Fruit fly (Drosophila melanogaster) whole organism, prepupa: Measurements from ENCODE around the gene lmgB.

ENCODE experiments used
- CG10669 ChIP-seq: fragments of 200-800 bp; sonication (Bioruptor generic); optimal IDR thresholded peaks from 3 replicates; lab custom pipeline; 2018; ENCODE audit warnings: missing biosample characterization, mild to moderate bottlenecking, missing genetic modification characterization, moderate library complexity
- CG11762 ChIP-seq: fragments of 200-800 bp; sonication (Bioruptor generic); optimal IDR thresholded peaks from 3 replicates; lab custom pipeline; 2016; ENCODE audit warnings: missing biosample characterization, missing genetic modification characterization; ENCODE audit not compliant: insufficient read depth
- CG11902 ChIP-seq: fragments of 200-800 bp; sonication (Bioruptor generic); optimal IDR thresholded peaks from 3 replicates; lab custom pipeline; 2016; ENCODE audit warnings: missing biosample characterization, missing genetic modification characterization
- CG15336 ChIP-seq: fragments of 200-800 bp; sonication (Bioruptor generic); IDR thresholded peaks from 2 replicates; pipeline ENCODE4 v1.3.6; 2022; ENCODE audit warnings: missing biosample characterization, missing genetic modification characterization
- CG1621 ChIP-seq: fragments of 200-800 bp; sonication (Bioruptor generic); optimal IDR thresholded peaks from 3 replicates; lab custom pipeline; 2018; ENCODE audit warnings: missing biosample characterization, mild to moderate bottlenecking, missing genetic modification characterization
- CG31627 ChIP-seq: fragments of 200-800 bp; sonication (Bioruptor generic); optimal IDR thresholded peaks from 3 replicates; lab custom pipeline; 2016; ENCODE audit warnings: missing biosample characterization, missing genetic modification characterization
- CG32006 ChIP-seq: fragments of 200-800 bp; sonication (Bioruptor generic); optimal IDR thresholded peaks from 3 replicates; lab custom pipeline; 2017; ENCODE audit warnings: missing biosample characterization, mild to moderate bottlenecking, missing genetic modification characterization
- CG34406 ChIP-seq: fragments of 200-800 bp; sonication (Bioruptor generic); optimal IDR thresholded peaks from 3 replicates; lab custom pipeline; 2016; ENCODE audit warnings: missing biosample characterization, missing genetic modification characterization
- CG3919 ChIP-seq: fragments of 200-800 bp; sonication (Bioruptor generic); optimal IDR thresholded peaks from 3 replicates; lab custom pipeline; 2016; ENCODE audit warnings: missing biosample characterization, missing genetic modification characterization
- CG4318 ChIP-seq: fragments of 200-800 bp; sonication (Bioruptor generic); optimal IDR thresholded peaks from 3 replicates; lab custom pipeline; 2017; ENCODE audit warnings: missing biosample characterization, mild to moderate bottlenecking, missing genetic modification characterization
- CG6163 ChIP-seq: fragments of 200-800 bp; sonication (Bioruptor generic); IDR thresholded peaks from 3 replicates; pipeline ENCODE4 v1.3.6; 2022; ENCODE audit warnings: missing biosample characterization, missing genetic modification characterization
- CG6276 ChIP-seq: fragments of 200-800 bp; sonication (Bioruptor generic); optimal IDR thresholded peaks from 2 replicates; lab custom pipeline; 2017; ENCODE audit warnings: missing biosample characterization, mild to moderate bottlenecking, missing genetic modification characterization
- CG6792 ChIP-seq: fragments of 200-800 bp; sonication (Bioruptor generic); optimal IDR thresholded peaks from 3 replicates; lab custom pipeline; 2016; ENCODE audit warnings: missing biosample characterization, missing genetic modification characterization
- CG6808 ChIP-seq: fragments of 200-800 bp; sonication (Bioruptor generic); optimal IDR thresholded peaks from 3 replicates; lab custom pipeline; 2017; ENCODE audit warnings: missing biosample characterization, missing genetic modification characterization, mild to moderate bottlenecking, moderate library complexity, missing genetic modification reagents
- CG6854 ChIP-seq: fragments of 200-800 bp; sonication (Bioruptor generic); optimal IDR thresholded peaks from 2 replicates; lab custom pipeline; 2017; ENCODE audit warnings: missing biosample characterization, mild to moderate bottlenecking, missing genetic modification characterization
- CG8119 ChIP-seq: fragments of 200-800 bp; sonication (Bioruptor generic); IDR thresholded peaks from 3 replicates; pipeline ENCODE4 v1.3.6; 2022; ENCODE audit warnings: missing biosample characterization, missing genetic modification characterization
- CG8632 ChIP-seq: fragments of 200-800 bp; sonication (Bioruptor generic); optimal IDR thresholded peaks from 3 replicates; lab custom pipeline; 2016; ENCODE audit warnings: missing biosample characterization, missing genetic modification characterization
- CG9139 ChIP-seq: fragments of 200-800 bp; sonication (Bioruptor generic); optimal IDR thresholded peaks from 3 replicates; lab custom pipeline; 2017; ENCODE audit warnings: missing biosample characterization, mild to moderate bottlenecking, missing genetic modification characterization
- Eip75B ChIP-seq: fragments of 200-800 bp; sonication (Bioruptor generic); optimal IDR thresholded peaks from 3 replicates; lab custom pipeline; 2016; ENCODE audit warnings: missing biosample characterization, missing genetic modification characterization
- Eip78C ChIP-seq: fragments of 200-800 bp; sonication (Bioruptor generic); peaks from one replicate; lab custom pipeline; 2016; ENCODE audit warnings: missing biosample characterization, missing genetic modification characterization
- Eip93F ChIP-seq: fragments of 200-800 bp; sonication (Bioruptor generic); optimal IDR thresholded peaks from 2 replicates; lab custom pipeline; 2016; ENCODE audit warnings: missing biosample characterization, mild to moderate bottlenecking, missing genetic modification characterization
- Gug ChIP-seq: fragments of 200-800 bp; sonication (Bioruptor generic); IDR thresholded peaks from 2 replicates; pipeline ENCODE4 v1.3.6; 2022; ENCODE audit warnings: missing biosample characterization, missing genetic modification characterization
- Hr38 ChIP-seq: sonication (Bioruptor generic); optimal IDR thresholded peaks from 2 replicates; lab custom pipeline; 2016; ENCODE audit warnings: missing biosample characterization, missing genetic modification characterization
- Hr4 ChIP-seq: fragments of 200-800 bp; sonication (Bioruptor generic); optimal IDR thresholded peaks from 3 replicates; lab custom pipeline; 2016; ENCODE audit warnings: missing biosample characterization, missing genetic modification characterization
- Lpt ChIP-seq: fragments of 200-800 bp; sonication (Bioruptor generic); optimal IDR thresholded peaks from 3 replicates; lab custom pipeline; 2016; ENCODE audit warnings: missing biosample characterization, missing genetic modification characterization
- Met ChIP-seq: fragments of 200-800 bp; sonication (Bioruptor generic); optimal IDR thresholded peaks from 3 replicates; lab custom pipeline; 2016; ENCODE audit warnings: missing biosample characterization, missing genetic modification characterization
- OdsH ChIP-seq: fragments of 200-800 bp; sonication (Bioruptor generic); optimal IDR thresholded peaks from 3 replicates; lab custom pipeline; 2016; ENCODE audit warnings: missing biosample characterization, missing genetic modification characterization
- Sox102F ChIP-seq: fragments of 200-800 bp; sonication (Bioruptor generic); optimal IDR thresholded peaks from 2 replicates; lab custom pipeline; 2016; ENCODE audit warnings: missing biosample characterization, mild to moderate bottlenecking, missing genetic modification characterization
- Sox14 ChIP-seq: fragments of 200-800 bp; sonication (Bioruptor generic); optimal IDR thresholded peaks from 3 replicates; lab custom pipeline; 2016; ENCODE audit warnings: missing biosample characterization, missing genetic modification characterization
- Sox15 ChIP-seq: fragments of 200-800 bp; sonication (Bioruptor generic); optimal IDR thresholded peaks from 3 replicates; lab custom pipeline; 2016; ENCODE audit warnings: missing biosample characterization, missing genetic modification characterization
- achi ChIP-seq: fragments of 200-800 bp; sonication (Bioruptor generic); optimal IDR thresholded peaks from 3 replicates; lab custom pipeline; 2016; ENCODE audit warnings: missing biosample characterization, missing genetic modification characterization
- cyc ChIP-seq: fragments of 200-800 bp; sonication (Bioruptor generic); optimal IDR thresholded peaks from 3 replicates; lab custom pipeline; 2016; ENCODE audit warnings: missing biosample characterization, missing genetic modification characterization
- dac ChIP-seq: fragments of 200-800 bp; sonication (Bioruptor generic); optimal IDR thresholded peaks from 2 replicates; lab custom pipeline; 2017; ENCODE audit warnings: missing biosample characterization, mild to moderate bottlenecking, missing genetic modification characterization
- dsx ChIP-seq: fragments of 200-800 bp; optimal IDR thresholded peaks from 3 replicates; lab custom pipeline; 2019; ENCODE audit warnings: missing biosample characterization, mild to moderate bottlenecking, missing genetic modification characterization, moderate library complexity; ENCODE audit not compliant: poor library complexity, severe bottlenecking
- esn ChIP-seq: fragments of 200-800 bp; sonication (Bioruptor generic); optimal IDR thresholded peaks from 2 replicates; lab custom pipeline; 2016; ENCODE audit warnings: missing biosample characterization, mild to moderate bottlenecking, missing genetic modification characterization, moderate library complexity
- fd59A ChIP-seq: fragments of 200-800 bp; sonication (Bioruptor generic); optimal IDR thresholded peaks from 2 replicates; lab custom pipeline; 2017; ENCODE audit warnings: missing biosample characterization, mild to moderate bottlenecking, missing genetic modification characterization, missing genetic modification reagents
- fd85E ChIP-seq: fragments of 200-800 bp; sonication (Bioruptor generic); optimal IDR thresholded peaks from 3 replicates; lab custom pipeline; 2016; ENCODE audit warnings: missing biosample characterization, missing genetic modification characterization
- fkh ChIP-seq: fragments of 200-800 bp; sonication (Bioruptor generic); optimal IDR thresholded peaks from 3 replicates; lab custom pipeline; 2017; ENCODE audit warnings: missing biosample characterization, mild to moderate bottlenecking, missing genetic modification characterization, moderate library complexity
- lz ChIP-seq: fragments of 200-800 bp; sonication (Bioruptor generic); optimal IDR thresholded peaks from 3 replicates; lab custom pipeline; 2016; ENCODE audit warnings: missing biosample characterization, missing genetic modification characterization
- net ChIP-seq: fragments of 200-800 bp; sonication (Bioruptor generic); optimal IDR thresholded peaks from 3 replicates; lab custom pipeline; 2016; ENCODE audit warnings: missing biosample characterization, missing genetic modification characterization
- salr ChIP-seq, 2 experiments: fragments of 200-800 bp; sonication (Bioruptor generic); optimal IDR thresholded peaks; 3 replicates each; lab custom pipeline; 2016 to 2018; ENCODE audit warnings: missing biosample characterization in 2 of 2, missing genetic modification characterization in 2 of 2, mild to moderate bottlenecking in 1 of 2
- spab ChIP-seq: fragments of 200-800 bp; sonication (Bioruptor generic); optimal IDR thresholded peaks from 2 replicates; lab custom pipeline; 2017; ENCODE audit warnings: missing biosample characterization, mild to moderate bottlenecking, missing genetic modification characterization, missing genetic modification reagents
- ss ChIP-seq, 2 experiments: fragments of 200-800 bp; sonication (Bioruptor generic); optimal IDR thresholded peaks; 2 replicates in 1 of 2; 3 replicates in 1 of 2; lab custom pipeline; 2017 to 2018; ENCODE audit warnings: mild to moderate bottlenecking in 2 of 2, missing biosample characterization in 2 of 2, missing genetic modification characterization in 2 of 2, moderate library complexity in 1 of 2

Gene lmgB

dm6 chr2L:8543102-8543501 is 14.7 kb upstream of the lmgB start:
- TF ChIP-seq CG15336 (GFP tag; lab: Robert Waterston, UW) (peak; percentile 46; the same call in 1 of the 2 replicates), ss (GFP tag; optimal IDR thresholded peaks at IDR 0.05; lab: Kevin White, UChicago) (peak in 1 of 2 experiments; percentile 10), dac (GFP tag; lab: Kevin White, UChicago) (no peak), fkh (GFP tag; lab: Kevin White, UChicago) (peak; percentile 23), CG9139 (GFP tag; lab: Kevin White, UChicago) (no peak), CG6792 (GFP tag; lab: Kevin White, UChicago) (no peak), CG6163 (GFP tag; lab: Robert Waterston, UW) (peak; percentile 43; the same call in 1 of the 3 replicates), CG31627 (GFP tag; lab: Kevin White, UChicago) (no peak), OdsH (no peak), Eip93F (GFP tag; lab: Kevin White, UChicago) (no peak), CG6808 (peak; percentile 7), lz (GFP tag; lab: Kevin White, UChicago) (no peak), Sox15 (no peak), Sox102F (peak; percentile 39), net (GFP tag; lab: Kevin White, UChicago) (peak; percentile 23), CG34406 (no peak), Met (GFP tag; lab: Kevin White, UChicago) (no peak), fd85E (GFP tag; lab: Kevin White, UChicago) (no peak), CG8119 (GFP tag; lab: Robert Waterston, UW) (peak; percentile 17; the same call in 1 of the 3 replicates), CG1621 (no peak), CG32006 (GFP tag; lab: Kevin White, UChicago) (no peak), Hr4 (GFP tag; lab: Kevin White, UChicago) (no peak), CG4318 (GFP tag; lab: Kevin White, UChicago) (no peak), spab (GFP tag; lab: Kevin White, UChicago) (no peak), Eip78C (GFP tag; lab: Kevin White, UChicago) (peak; percentile 50), esn (peak; percentile 13), CG11762 (GFP tag; lab: Kevin White, UChicago) (no peak), CG6276 (GFP tag; lab: Kevin White, UChicago) (no peak), CG11902 (GFP tag; lab: Kevin White, UChicago) (no peak), CG3919 (GFP tag; lab: Kevin White, UChicago) (no peak), CG6854 (peak; percentile 35)

dm6 chr2L:8542639-8543038 is 14.2 kb upstream of the lmgB start:
- TF ChIP-seq OdsH, result no peak
- TF ChIP-seq CG1621, result no peak
- TF ChIP-seq Sox102F, result no peak
- TF ChIP-seq, all 60 proteins: peak for 0

dm6 chr2L:8542234-8542572 is 13.8 kb upstream of the lmgB start:
- TF ChIP-seq CG3919 (GFP tag; lab: Kevin White, UChicago), result no peak
- no peak for TF ChIP-seq dsx (GFP tag; lab: Kevin White, UChicago)
- no peak for TF ChIP-seq CG8632 (GFP tag; lab: Kevin White, UChicago)
- TF ChIP-seq spab (GFP tag; lab: Kevin White, UChicago), result no peak
- no peak for TF ChIP-seq net (GFP tag; lab: Kevin White, UChicago)
- no peak for TF ChIP-seq Hr4 (GFP tag; lab: Kevin White, UChicago)
- no peak for TF ChIP-seq Sox15
- TF ChIP-seq, all 60 proteins: peak for 0

- TF ChIP-seq achi (GFP tag; lab: Kevin White, UChicago), result no peak
- TF ChIP-seq CG10669, result no peak
- peak; percentile 51 for TF ChIP-seq CG6854
- peak; percentile 7 for TF ChIP-seq CG6808
- TF ChIP-seq salr (GFP tag; optimal IDR thresholded peaks at IDR 0.05; lab: Kevin White, UChicago), result peak in 1 of 2 experiments; percentile 12
- peak; percentile 72 for TF ChIP-seq CG6163 (GFP tag; lab: Robert Waterston, UW)
- TF ChIP-seq dac (GFP tag; lab: Kevin White, UChicago), result peak; percentile 75
- peak; percentile 55 for TF ChIP-seq Lpt (GFP tag; lab: Kevin White, UChicago)
- TF ChIP-seq Hr38 (GFP tag; lab: Kevin White, UChicago), result no peak
- no peak for TF ChIP-seq CG11762 (GFP tag; lab: Kevin White, UChicago)
- peak; percentile 51 for TF ChIP-seq Gug (GFP tag; lab: Robert Waterston, UW)
- peak; percentile 71; the same call in 2 of the 3 replicates for TF ChIP-seq CG8119 (GFP tag; lab: Robert Waterston, UW)
- TF ChIP-seq cyc (GFP tag; lab: Kevin White, UChicago), result peak; percentile 36
- TF ChIP-seq Sox14 (GFP tag; lab: Kevin White, UChicago), result peak; percentile 63
- peak; percentile 79 for TF ChIP-seq Eip75B (GFP tag; lab: Kevin White, UChicago)
- TF ChIP-seq spab (GFP tag; lab: Kevin White, UChicago), result no peak
- no peak for TF ChIP-seq fd59A (GFP tag; lab: Kevin White, UChicago)
- peak; percentile 82 for TF ChIP-seq CG31627 (GFP tag; lab: Kevin White, UChicago)
These were observed 13.2 kb upstream of the lmgB start, which contains the start of gene Sema1a for dm6 chr2L:8541469-8542233. Gene Sema1a, plus strand, starts transcription at chr2L:8542147.
